Fruit fly (Drosophila melanogaster): ENCODE measurements around the gene CG43673.

CG43673 gene

DNA sequence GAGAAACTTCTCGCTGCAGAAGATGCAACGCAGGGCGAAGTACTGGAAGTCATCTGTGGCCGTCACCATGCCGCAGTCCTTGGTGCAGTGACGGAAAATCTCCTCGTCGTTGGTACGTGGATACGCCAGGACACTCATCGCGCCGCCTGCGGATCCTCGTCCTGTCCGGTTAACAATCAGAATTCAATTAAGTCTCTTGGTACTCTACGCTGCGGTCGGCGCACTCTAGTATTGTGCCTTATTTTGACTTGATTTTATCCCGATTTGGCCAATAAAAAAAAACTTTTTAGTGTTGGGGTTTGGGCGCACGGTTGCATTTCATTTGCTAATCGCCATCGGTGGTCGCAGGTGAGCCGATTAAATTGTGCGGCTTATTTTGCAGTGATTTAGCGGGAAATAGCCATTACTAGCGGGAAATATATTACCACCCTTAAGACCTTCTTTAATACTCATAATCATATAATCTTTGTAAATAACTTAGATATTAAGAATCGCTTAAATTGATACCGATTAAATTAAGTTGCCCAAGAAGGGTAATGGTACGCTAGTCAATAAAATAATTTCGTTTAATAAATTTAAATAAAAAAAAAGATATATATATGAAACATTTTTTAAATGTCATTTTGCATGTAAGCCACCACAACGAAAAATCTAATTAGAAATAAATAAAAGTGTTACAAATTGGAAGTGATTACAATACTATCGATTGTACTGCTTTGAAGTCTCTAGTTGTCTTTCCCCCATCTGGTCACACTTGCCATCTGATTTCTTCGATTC lies 32.9 kb upstream of the CG43673 start, which contains the start of the genes CG8944 and CCT6 (continued):
- TF ChIP-seq CG42726 (GFP tag; IDR thresholded peaks at IDR 0.05; ENCODE audit: partially characterized antibody), result no peak
- peak; percentile 52; the same call in 2 of the 3 replicates for TF ChIP-seq CG16813 (GFP tag; IDR thresholded peaks at IDR 0.05; ENCODE audit: partially characterized antibody)
- peak; percentile 96 for TF ChIP-seq CG2116 (GFP tag; optimal IDR thresholded peaks at IDR 0.05)
- no peak for TF ChIP-seq CG6813 (GFP tag; optimal IDR thresholded peaks at IDR 0.05)
- TF ChIP-seq tio (GFP tag; optimal IDR thresholded peaks at IDR 0.05), result no peak
- no peak for TF ChIP-seq ato (GFP tag; IDR thresholded peaks at IDR 0.05; ENCODE audit: partially characterized antibody)
- TF ChIP-seq ind (GFP tag; optimal IDR thresholded peaks at IDR 0.05), result peak; percentile 20
- TF ChIP-seq Med (GFP tag), result peak; percentile 74
- no peak for TF ChIP-seq CG16815 (GFP tag; optimal IDR thresholded peaks at IDR 0.05)
- TF ChIP-seq grn (GFP tag; optimal IDR thresholded peaks at IDR 0.05), result no peak
- no peak for TF ChIP-seq Blimp-1 (GFP tag; optimal IDR thresholded peaks at IDR 0.05)
- 0 out of 4 replicates have a peak, but pooled peaks have one; percentile 24 for TF ChIP-seq chinmo (GFP tag; IDR thresholded peaks at IDR 0.05; ENCODE audit: partially characterized antibody)
- no peak for TF ChIP-seq CG6175 (GFP tag; IDR thresholded peaks at IDR 0.05)
- no peak for TF ChIP-seq CG9817 (tag; optimal IDR thresholded peaks at IDR 0.05)
- peak; percentile 14 for TF ChIP-seq tin (GFP tag; optimal IDR thresholded peaks at IDR 0.05)
- TF ChIP-seq Hmr (GFP tag; optimal IDR thresholded peaks at IDR 0.05), result no peak
- TF ChIP-seq CG9932 (GFP tag; IDR thresholded peaks at IDR 0.05), result peak; percentile 71
- no peak for TF ChIP-seq lov (optimal IDR thresholded peaks at IDR 0.05)
- TF ChIP-seq lov (GFP tag; IDR thresholded peaks at IDR 0.05), result no peak

DNA sequence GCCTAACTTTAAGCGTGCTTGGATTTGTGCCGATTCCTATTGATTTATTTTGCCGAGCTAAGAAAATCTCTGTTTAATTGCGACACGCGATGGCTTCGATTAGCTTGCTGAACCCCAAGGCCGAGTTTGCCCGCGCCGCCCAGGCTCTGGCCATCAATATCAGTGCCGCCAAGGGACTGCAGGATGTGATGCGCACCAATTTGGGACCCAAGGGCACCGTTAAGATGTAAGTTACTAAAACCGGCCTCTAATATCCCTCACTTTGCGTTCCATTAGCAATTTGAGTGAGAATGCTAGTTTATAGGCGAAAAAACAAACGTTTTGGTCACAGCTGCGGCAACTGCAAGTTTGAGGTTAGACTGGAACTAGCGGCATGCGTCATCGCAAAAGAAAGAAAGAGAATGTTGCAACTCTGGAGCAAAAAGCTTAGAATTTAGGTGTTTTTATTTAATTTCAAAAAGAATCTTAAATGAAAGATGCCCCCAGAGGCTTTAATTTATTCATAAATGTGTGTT lies 32.2 kb upstream of the CG43673 start:
- TF ChIP-seq MESR4 (GFP tag; optimal IDR thresholded peaks at IDR 0.05), result peak; percentile 80
- 0 out of 3 replicates have a peak, but pooled peaks have one; percentile 23 for TF ChIP-seq mld (GFP tag; IDR thresholded peaks at IDR 0.05; ENCODE audit: partially characterized antibody)
- TF ChIP-seq Nf-YB (GFP tag; optimal IDR thresholded peaks at IDR 0.05), result no peak
- TF ChIP-seq CG1529 (GFP tag; optimal IDR thresholded peaks at IDR 0.05), result no peak
- TF ChIP-seq CG14667 (GFP tag; IDR thresholded peaks at IDR 0.05), result no peak
- no peak for TF ChIP-seq CG4707 (GFP tag; optimal IDR thresholded peaks at IDR 0.05)
- peak; percentile 76 for TF ChIP-seq kay (GFP tag; optimal IDR thresholded peaks at IDR 0.05)
- no peak for TF ChIP-seq gsb (GFP tag; IDR thresholded peaks at IDR 0.05)
- no peak for TF ChIP-seq ind (GFP tag; optimal IDR thresholded peaks at IDR 0.05)
- TF ChIP-seq CG13624 (GFP tag; optimal IDR thresholded peaks at IDR 0.05), result peak; percentile 0
- TF ChIP-seq Doc2 (GFP tag; IDR thresholded peaks at IDR 0.05), result no peak
- no peak for TF ChIP-seq CG30431 (GFP tag; optimal IDR thresholded peaks at IDR 0.05)
- TF ChIP-seq gce (GFP tag; IDR thresholded peaks at IDR 0.05), result no peak
- no peak for TF ChIP-seq ewg (GFP tag; optimal IDR thresholded peaks at IDR 0.05)
- TF ChIP-seq CG16779 (GFP tag; IDR thresholded peaks at IDR 0.05), result no peak
- TF ChIP-seq pb (GFP tag; optimal IDR thresholded peaks at IDR 0.05), result no peak
- no peak for TF ChIP-seq ab (GFP tag; optimal IDR thresholded peaks at IDR 0.05)
- TF ChIP-seq Sin3A (optimal IDR thresholded peaks at IDR 0.05), result peak; percentile 66
- TF ChIP-seq Elba2 (GFP tag; optimal IDR thresholded peaks at IDR 0.05), result peak; percentile 69
- TF ChIP-seq cg (GFP tag; optimal IDR thresholded peaks at IDR 0.05), result no peak
- no peak for TF ChIP-seq CG16815 (GFP tag; optimal IDR thresholded peaks at IDR 0.05)
- no peak for TF ChIP-seq Fer2 (tag; optimal IDR thresholded peaks at IDR 0.05)
- TF ChIP-seq CG4404 (GFP tag; IDR thresholded peaks at IDR 0.05), result no peak
- TF ChIP-seq CG4328 (GFP tag; optimal IDR thresholded peaks at IDR 0.05), result no peak
- peak; percentile 8 for TF ChIP-seq CG9797 (GFP tag; optimal IDR thresholded peaks at IDR 0.05)
- TF ChIP-seq fd64A (GFP tag; optimal IDR thresholded peaks at IDR 0.05), result no peak
- no peak for TF ChIP-seq CG9727 (GFP tag; optimal IDR thresholded peaks at IDR 0.05)
- TF ChIP-seq CG4617 (GFP tag; optimal IDR thresholded peaks at IDR 0.05; ENCODE audit: borderline replicate concordance), result peak; percentile 55
- TF ChIP-seq MTF-1 (GFP tag; optimal IDR thresholded peaks at IDR 0.05; ENCODE audit: borderline replicate concordance), result no peak
- no peak for TF ChIP-seq CG31224 (GFP tag; IDR thresholded peaks at IDR 0.05)
- TF ChIP-seq unc-4 (GFP tag; IDR thresholded peaks at IDR 0.05; ENCODE audit: partially characterized antibody), result 0 out of 2 replicates have a peak, but pooled peaks have one; percentile 9
